Fruit fly (Drosophila melanogaster) whole organism, embryonic: ENCODE measurements around the gene mio.

Experiments used
- Antp ChIP-seq: fragments of 200-800 bp; sonication (Bioruptor generic); optimal IDR thresholded peaks from 3 replicates; lab custom pipeline; 2016; ENCODE audit warnings: missing biosample characterization, missing genetic modification characterization
- Awh ChIP-seq: fragments of 200-800 bp; sonication (Bioruptor generic); IDR thresholded peaks from 2 replicates; pipeline ENCODE4, ENCODE4 v1.3.6; 2022; ENCODE audit warnings: missing biosample characterization, missing genetic modification characterization
- Bgb ChIP-seq: fragments of 200-800 bp; sonication (Bioruptor generic); IDR thresholded peaks from 2 replicates; pipeline ENCODE4 v1.3.6; 2022; ENCODE audit warnings: missing biosample characterization, missing genetic modification characterization; ENCODE audit not compliant: partially characterized antibody
- CG10979 ChIP-seq: fragments of 200-800 bp; sonication (Bioruptor generic); optimal IDR thresholded peaks from 2 replicates; lab custom pipeline; 2018; ENCODE audit warnings: missing biosample characterization, mild to moderate bottlenecking, missing genetic modification characterization, moderate library complexity
- CG11085 ChIP-seq: fragments of 200-800 bp; sonication (Bioruptor generic); IDR thresholded peaks from 2 replicates; pipeline ENCODE4 v1.3.6; 2022; ENCODE audit warnings: missing biosample characterization, missing genetic modification characterization
- CG11504 ChIP-seq: fragments of 200-800 bp; sonication (Bioruptor generic); optimal IDR thresholded peaks from 3 replicates; lab custom pipeline; 2019; ENCODE audit warnings: missing biosample characterization, mild to moderate bottlenecking, missing genetic modification characterization, moderate library complexity
- CG12155 ChIP-seq: fragments of 200-800 bp; sonication (Bioruptor generic); optimal IDR thresholded peaks from 3 replicates; lab custom pipeline; 2016; ENCODE audit warnings: missing biosample characterization, missing genetic modification characterization
- CG13424 ChIP-seq: fragments of 200-800 bp; sonication (Bioruptor generic); optimal IDR thresholded peaks from 2 replicates; lab custom pipeline; 2019; ENCODE audit warnings: missing biosample characterization, mild to moderate bottlenecking, missing genetic modification characterization, moderate library complexity
- CG15696 ChIP-seq: fragments of 200-800 bp; sonication (Bioruptor generic); optimal IDR thresholded peaks from 2 replicates; lab custom pipeline; 2019; ENCODE audit warnings: missing biosample characterization, mild to moderate bottlenecking, missing genetic modification characterization, moderate library complexity
- CG17361 ChIP-seq: fragments of 200-800 bp; sonication (Bioruptor generic); IDR thresholded peaks from 3 replicates; pipeline ENCODE4 v1.3.6; 2022; ENCODE audit warnings: missing biosample characterization, missing genetic modification characterization
- CG18011 ChIP-seq: fragments of 200-800 bp; sonication (Bioruptor generic); optimal IDR thresholded peaks from 2 replicates; lab custom pipeline; 2017; ENCODE audit warnings: missing biosample characterization, missing genetic modification characterization, mild to moderate bottlenecking, moderate library complexity, missing genotype
- CG18262 ChIP-seq: fragments of 200-800 bp; optimal IDR thresholded peaks from 3 replicates; lab custom pipeline; 2019; ENCODE audit warnings: missing biosample characterization, mild to moderate bottlenecking, missing genetic modification characterization, moderate library complexity
- CG2202 ChIP-seq: fragments of 200-800 bp; sonication (Bioruptor generic); optimal IDR thresholded peaks from 2 replicates; lab custom pipeline; 2018; ENCODE audit warnings: missing biosample characterization, mild to moderate bottlenecking, missing genetic modification characterization
- CG34224 ChIP-seq: fragments of 200-800 bp; sonication (Bioruptor generic); IDR thresholded peaks from 3 replicates; pipeline ENCODE4 v1.3.6; 2022; ENCODE audit warnings: missing biosample characterization, missing genetic modification characterization; ENCODE audit not compliant: partially characterized antibody
- CG4282 ChIP-seq: fragments of 200-800 bp; sonication (Bioruptor generic); optimal IDR thresholded peaks from 2 replicates; lab custom pipeline; 2016; ENCODE audit warnings: missing biosample characterization, missing genetic modification characterization
- CG6175 ChIP-seq: fragments of 200-800 bp; sonication (Bioruptor generic); IDR thresholded peaks from 3 replicates; pipeline ENCODE4 v1.3.6; 2022; ENCODE audit warnings: missing biosample characterization, missing genetic modification characterization
- CG6813 ChIP-seq: fragments of 200-800 bp; sonication (Bioruptor generic); optimal IDR thresholded peaks from 2 replicates; lab custom pipeline; 2017; ENCODE audit warnings: missing biosample characterization, missing genetic modification characterization, mild to moderate bottlenecking, moderate library complexity, missing genetic modification reagents
- CG7372 ChIP-seq: fragments of 200-800 bp; sonication (Bioruptor generic); IDR thresholded peaks from 2 replicates; pipeline ENCODE4 v1.3.6; 2022; ENCODE audit warnings: missing biosample characterization, missing genetic modification characterization
- CG9797 ChIP-seq: fragments of 200-800 bp; sonication (Bioruptor generic); optimal IDR thresholded peaks from 3 replicates; lab custom pipeline; 2018; ENCODE audit warnings: missing biosample characterization, mild to moderate bottlenecking, missing genetic modification characterization
- CG9876 ChIP-seq: fragments of 200-800 bp; sonication (Bioruptor generic); optimal IDR thresholded peaks from 2 replicates; lab custom pipeline; 2016; ENCODE audit warnings: missing biosample characterization, missing genetic modification characterization
- CkIIα-i1 ChIP-seq: fragments of 200-800 bp; sonication (Bioruptor generic); IDR thresholded peaks from 2 replicates; pipeline ENCODE4 v1.3.6; 2022; ENCODE audit warnings: missing biosample characterization, missing genetic modification characterization
- HLH4C ChIP-seq: fragments of 200-800 bp; sonication (Bioruptor generic); IDR thresholded peaks from 3 replicates; pipeline ENCODE4 v1.3.6; 2022; ENCODE audit warnings: missing biosample characterization, missing genetic modification characterization; ENCODE audit not compliant: partially characterized antibody
- Hand ChIP-seq: fragments of 200-800 bp; sonication (Bioruptor generic); optimal IDR thresholded peaks from 2 replicates; lab custom pipeline; 2017; ENCODE audit warnings: mild to moderate bottlenecking, missing biosample characterization, missing genetic modification reagents, missing genetic modification characterization
- Six4 ChIP-seq: fragments of 200-800 bp; sonication (Bioruptor generic); optimal IDR thresholded peaks from 2 replicates; lab custom pipeline; 2016; ENCODE audit warnings: missing biosample characterization, missing genetic modification characterization
- Tbp ChIP-seq: fragments of >200 bp; optimal IDR thresholded peaks from 2 replicates; lab custom pipeline; 2018; ENCODE audit warnings: missing biosample characterization, missing genetic modification characterization
- amos ChIP-seq: fragments of 200-800 bp; sonication (Bioruptor generic); IDR thresholded peaks from 2 replicates; pipeline ENCODE4 v1.3.6; 2022; ENCODE audit warnings: missing biosample characterization, missing genetic modification characterization; ENCODE audit not compliant: partially characterized antibody
- az2 ChIP-seq: fragments of 200-800 bp; sonication (Bioruptor generic); optimal IDR thresholded peaks from 3 replicates; lab custom pipeline; 2016; ENCODE audit warnings: missing biosample characterization, missing genetic modification characterization
- cwo ChIP-seq: fragments of 200-800 bp; sonication (Bioruptor generic); optimal IDR thresholded peaks from 3 replicates; lab custom pipeline; 2017; ENCODE audit warnings: missing biosample characterization, missing genetic modification characterization, mild to moderate bottlenecking, moderate library complexity, missing genetic modification reagents
- dan ChIP-seq: fragments of 200-800 bp; sonication (Bioruptor generic); IDR thresholded peaks from 2 replicates; pipeline ENCODE4 v1.3.6; 2022; ENCODE audit warnings: missing biosample characterization, missing genetic modification characterization
- dm ChIP-seq: fragments of 200-800 bp; sonication (Bioruptor generic); optimal IDR thresholded peaks from 3 replicates; lab custom pipeline; 2016; ENCODE audit warnings: missing biosample characterization, missing genetic modification characterization
- dmrt99B ChIP-seq: fragments of 200-800 bp; sonication (Bioruptor generic); optimal IDR thresholded peaks from 2 replicates; lab custom pipeline; 2018; ENCODE audit warnings: missing biosample characterization, mild to moderate bottlenecking, missing genetic modification characterization, moderate library complexity
- fd102C ChIP-seq: fragments of 200-800 bp; sonication (Bioruptor generic); optimal IDR thresholded peaks from 2 replicates; lab custom pipeline; 2018; ENCODE audit warnings: missing biosample characterization, mild to moderate bottlenecking, missing genetic modification characterization, moderate library complexity
- gem ChIP-seq: fragments of 200-800 bp; sonication (Bioruptor generic); optimal IDR thresholded peaks from 2 replicates; lab custom pipeline; 2019; ENCODE audit warnings: missing biosample characterization, mild to moderate bottlenecking, missing genetic modification characterization, moderate library complexity
- gsb ChIP-seq: fragments of 200-800 bp; sonication (Bioruptor generic); IDR thresholded peaks from 2 replicates; pipeline ENCODE4 v1.3.6; 2022; ENCODE audit warnings: missing biosample characterization, missing genetic modification characterization
- hb ChIP-seq: fragments of 200-800 bp; sonication (Bioruptor generic); IDR thresholded peaks from 3 replicates; pipeline ENCODE4 v1.3.6; 2022; ENCODE audit warnings: missing biosample characterization, missing genetic modification characterization; ENCODE audit not compliant: partially characterized antibody
- klu ChIP-seq: fragments of 200-800 bp; sonication (Bioruptor generic); IDR thresholded peaks from 2 replicates; pipeline ENCODE4 v1.3.6; 2022; ENCODE audit warnings: missing biosample characterization, missing genetic modification characterization
- nau ChIP-seq: fragments of 200-800 bp; sonication (Bioruptor generic); optimal IDR thresholded peaks from 3 replicates; lab custom pipeline; 2017; ENCODE audit warnings: missing biosample characterization, mild to moderate bottlenecking, missing genetic modification characterization, missing genetic modification reagents
- nerfin-1 ChIP-seq: fragments of 200-800 bp; sonication (Bioruptor generic); optimal IDR thresholded peaks from 3 replicates; lab custom pipeline; 2019; ENCODE audit warnings: missing biosample characterization, mild to moderate bottlenecking, missing genetic modification characterization, moderate library complexity
- onecut ChIP-seq: fragments of 200-800 bp; sonication (Bioruptor generic); IDR thresholded peaks from 2 replicates; pipeline ENCODE4 v1.3.6; 2022; ENCODE audit warnings: missing biosample characterization, missing genetic modification characterization
- prd ChIP-seq, 3 experiments: fragments of >200 bp in 2 of 3; fragments of 200-800 bp in 1 of 3; sonication (Bioruptor generic) in 1 of 3; optimal IDR thresholded peaks in 2 of 3; IDR thresholded peaks in 1 of 3; 2 replicates in 2 of 3; 3 replicates in 1 of 3; pipeline versions ENCODE4 v1.3.6 to Lab custom; 2017 to 2022; ENCODE audit warnings: missing biosample characterization in 1 of 3, missing genetic modification characterization in 1 of 3
- psq ChIP-seq: fragments of 200-800 bp; sonication (Bioruptor generic); optimal IDR thresholded peaks from 2 replicates; lab custom pipeline; 2017; ENCODE audit warnings: missing biosample characterization, missing genetic modification characterization
- ro ChIP-seq: fragments of 200-800 bp; sonication (Bioruptor generic); IDR thresholded peaks from 2 replicates; pipeline ENCODE4 v1.3.6; 2022; ENCODE audit warnings: missing biosample characterization, missing genetic modification characterization
- seq ChIP-seq: fragments of 200-800 bp; sonication (Bioruptor generic); IDR thresholded peaks from 2 replicates; pipeline ENCODE4 v1.3.6; 2022; ENCODE audit warnings: missing biosample characterization, missing genetic modification characterization
- tio ChIP-seq: fragments of 200-800 bp; sonication (Bioruptor generic); optimal IDR thresholded peaks from 2 replicates; lab custom pipeline; 2017; ENCODE audit warnings: missing biosample characterization, missing genetic modification characterization, inconsistent platforms
- tna ChIP-seq: fragments of 200-800 bp; sonication (Bioruptor generic); IDR thresholded peaks from 2 replicates; pipeline ENCODE4 v1.3.6; 2022; ENCODE audit warnings: missing biosample characterization, missing genetic modification characterization; ENCODE audit not compliant: partially characterized antibody
- trem ChIP-seq: fragments of 200-800 bp; optimal IDR thresholded peaks from 3 replicates; lab custom pipeline; 2019; ENCODE audit warnings: missing biosample characterization, mild to moderate bottlenecking, missing genetic modification characterization, moderate library complexity
- wor ChIP-seq: fragments of 200-800 bp; sonication (Bioruptor generic); IDR thresholded peaks from 2 replicates; pipeline ENCODE4 v1.3.6; 2022; ENCODE audit warnings: missing biosample characterization, missing genetic modification characterization

Gene mio

DNA sequence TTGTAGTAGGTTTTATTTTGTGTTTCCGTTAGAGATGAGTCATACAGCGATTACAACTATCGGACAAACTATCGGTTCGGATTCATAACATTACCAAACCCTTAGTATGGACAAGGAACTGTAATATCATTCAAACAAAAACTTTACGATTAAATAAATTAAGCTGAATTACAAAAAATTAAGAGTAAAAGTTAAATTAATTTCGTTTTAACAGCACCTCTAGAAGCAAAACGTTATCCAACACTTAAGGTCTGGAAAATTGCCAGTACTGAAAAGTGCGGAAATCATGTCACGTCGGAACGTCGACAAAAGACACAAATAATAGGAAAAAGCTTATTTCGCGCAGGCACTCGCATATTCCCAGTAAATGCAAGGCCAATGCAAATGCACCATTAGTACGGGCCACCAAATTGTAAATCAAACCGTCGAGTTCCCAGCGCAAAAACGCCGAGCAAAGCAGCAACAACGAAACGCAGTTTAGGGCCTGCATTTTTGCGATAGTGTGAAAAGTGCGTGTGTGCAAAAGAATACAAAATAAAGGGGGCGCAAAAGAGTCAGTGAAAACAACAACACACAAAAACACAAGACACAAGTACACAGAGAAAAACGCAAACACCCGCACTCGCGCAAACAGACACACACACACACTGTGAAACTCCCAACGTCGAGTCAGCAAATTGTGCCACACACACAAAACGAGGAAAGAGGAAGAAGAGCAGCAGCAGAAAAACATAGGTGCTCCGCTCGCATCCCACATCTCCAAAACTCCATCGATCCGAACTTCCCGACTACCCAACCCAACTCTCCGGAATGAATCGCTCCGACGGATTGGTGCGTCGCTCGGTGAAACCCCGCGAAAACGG lies 9.4 kb downstream of the mio start, which contains the start of the genes CG15387 and sau (continued):
- TF ChIP-seq psq (GFP tag; lab: Kevin White, UChicago): peak; percentile 71
- TF ChIP-seq CG6175 (GFP tag; lab: Robert Waterston, UW): peak; percentile 11; the same call in 1 of the 3 replicates
- peak; percentile 77 for TF ChIP-seq CG10979 (tag; lab: Kevin White, UChicago)
- peak; percentile 79 for TF ChIP-seq dmrt99B (tag; lab: Kevin White, UChicago)
- TF ChIP-seq dm (GFP tag; lab: Kevin White, UChicago): peak; percentile 82
- peak; percentile 89 for TF ChIP-seq CG17361
- peak; percentile 65 for TF ChIP-seq cwo (GFP tag; lab: Kevin White, UChicago)
- TF ChIP-seq CG9876 (GFP tag; lab: Kevin White, UChicago): peak; percentile 78
- peak; percentile 65 for TF ChIP-seq Awh (GFP tag; lab: Robert Waterston, UW)
- TF ChIP-seq az2 (GFP tag; lab: Kevin White, UChicago): peak; percentile 84
- peak; percentile 68 for TF ChIP-seq CG2202 (tag; lab: Kevin White, UChicago)
- peak; percentile 67 for TF ChIP-seq klu (GFP tag; lab: Robert Waterston, UW)
- peak; percentile 76 for TF ChIP-seq CG11085
- peak; percentile 88 for TF ChIP-seq CG4282
- TF ChIP-seq HLH4C (GFP tag; lab: Robert Waterston, UW): peak; percentile 89
- no peak for TF ChIP-seq Tbp (GFP tag; lab: Kevin White, UChicago)
- peak; percentile 52 for TF ChIP-seq Hand (GFP tag; lab: Kevin White, UChicago)
- TF ChIP-seq CG18262 (tag; lab: Kevin White, UChicago): peak; percentile 83
- TF ChIP-seq ro (GFP tag; lab: Robert Waterston, UW): peak; percentile 47; the same call in 1 of the 2 replicates
- TF ChIP-seq CkIIα-i1: no peak
- no peak for TF ChIP-seq prd (optimal IDR thresholded peaks at IDR 0.05; lab: Kevin White, UChicago)
- TF ChIP-seq prd (GFP tag; IDR thresholded peaks at IDR 0.05; lab: Robert Waterston, UW): peak; percentile 88
- TF ChIP-seq Bgb (GFP tag; lab: Robert Waterston, UW): peak; percentile 88
- peak; percentile 58 for TF ChIP-seq CG6813
- TF ChIP-seq gem: peak; percentile 91
- peak; percentile 85 for TF ChIP-seq amos
- TF ChIP-seq trem (tag; lab: Kevin White, UChicago): peak; percentile 91
- TF ChIP-seq nerfin-1: peak; percentile 83
- TF ChIP-seq tio (GFP tag; lab: Kevin White, UChicago): peak; percentile 81
- no peak for TF ChIP-seq dan (GFP tag; lab: Robert Waterston, UW)
- no peak for TF ChIP-seq fd102C (GFP tag; lab: Kevin White, UChicago)
- peak; percentile 86 for TF ChIP-seq CG15696 (tag; lab: Kevin White, UChicago)
- TF ChIP-seq CG9797: no peak
- peak; percentile 71 for TF ChIP-seq CG18011 (GFP tag; lab: Kevin White, UChicago)
- peak; percentile 66 for TF ChIP-seq gsb
- peak; percentile 90 for TF ChIP-seq Antp (GFP tag; lab: Kevin White, UChicago)
- peak; percentile 90 for TF ChIP-seq CG13424 (tag; lab: Kevin White, UChicago)
- peak; percentile 71 for TF ChIP-seq nau (GFP tag; lab: Kevin White, UChicago)
- peak; percentile 80 for TF ChIP-seq seq (GFP tag; lab: Robert Waterston, UW)
- peak; percentile 44 for TF ChIP-seq onecut (GFP tag; lab: Robert Waterston, UW)
- TF ChIP-seq wor: peak; percentile 64
- peak; percentile 89 for TF ChIP-seq CG12155 (GFP tag; lab: Kevin White, UChicago)
- peak; percentile 83 for TF ChIP-seq CG7372
- TF ChIP-seq Six4 (GFP tag; lab: Kevin White, UChicago): peak; percentile 81
- TF ChIP-seq hb (GFP tag; lab: Robert Waterston, UW): peak; percentile 81
- peak; percentile 87 for TF ChIP-seq CG11504 (tag; lab: Kevin White, UChicago)
- peak; percentile 72; the same call in 1 of the 2 replicates for TF ChIP-seq tna
- TF ChIP-seq CG34224 (GFP tag; lab: Robert Waterston, UW): peak; percentile 93
